Fruit fly (Drosophila melanogaster) whole organism, adult: ENCODE data around the gene CG14630.

Experiments used
- CG11617 ChIP-seq: fragments of 200-800 bp; sonication (Bioruptor generic); optimal IDR thresholded peaks from 2 replicates; lab custom pipeline; 2017; ENCODE audit warnings: mild to moderate bottlenecking, missing biosample characterization, missing genetic modification reagents, missing genetic modification characterization
- CG12768 ChIP-seq: fragments of 200-800 bp; sonication (Bioruptor generic); optimal IDR thresholded peaks from 2 replicates; lab custom pipeline; 2017; ENCODE audit warnings: missing biosample characterization, missing genetic modification characterization, mild to moderate bottlenecking, moderate library complexity, missing genetic modification reagents
- CG14711 ChIP-seq: fragments of 200-800 bp; sonication (Bioruptor generic); optimal IDR thresholded peaks from 2 replicates; lab custom pipeline; 2018; ENCODE audit warnings: missing biosample characterization, mild to moderate bottlenecking, missing genetic modification characterization, moderate library complexity
- CG1620 ChIP-seq: fragments of 200-800 bp; sonication (Bioruptor generic); optimal IDR thresholded peaks from 2 replicates; lab custom pipeline; 2016; ENCODE audit warnings: missing biosample characterization, missing genetic modification characterization
- CG33017 ChIP-seq: fragments of 200-800 bp; sonication (Bioruptor generic); optimal IDR thresholded peaks from 2 replicates; lab custom pipeline; 2018; ENCODE audit warnings: missing biosample characterization, mild to moderate bottlenecking, missing genetic modification characterization, moderate library complexity
- CG5204 ChIP-seq: fragments of 200-800 bp; sonication (Bioruptor generic); optimal IDR thresholded peaks from 2 replicates; lab custom pipeline; 2016; ENCODE audit warnings: missing biosample characterization, missing genetic modification characterization
- CG7045 ChIP-seq: fragments of 200-800 bp; sonication (Bioruptor generic); optimal IDR thresholded peaks from 2 replicates; lab custom pipeline; 2017; ENCODE audit warnings: missing biosample characterization, mild to moderate bottlenecking, missing genetic modification characterization
- CG7101 ChIP-seq: fragments of 200-800 bp; sonication (Bioruptor generic); optimal IDR thresholded peaks from 2 replicates; lab custom pipeline; 2018; ENCODE audit warnings: missing biosample characterization, mild to moderate bottlenecking, missing genetic modification characterization, moderate library complexity
- Clk ChIP-seq: fragments of 200-800 bp; sonication (Bioruptor generic); optimal IDR thresholded peaks from 2 replicates; lab custom pipeline; 2017; ENCODE audit warnings: missing biosample characterization, missing genetic modification characterization
- Crg-1 ChIP-seq: fragments of 200-800 bp; sonication (Bioruptor generic); optimal IDR thresholded peaks from 2 replicates; lab custom pipeline; 2016; ENCODE audit warnings: missing biosample characterization, missing genetic modification characterization
- Hr96 ChIP-seq: fragments of 200-800 bp; sonication (Bioruptor generic); optimal IDR thresholded peaks from 2 replicates; lab custom pipeline; 2016; ENCODE audit warnings: missing biosample characterization, missing genetic modification characterization
- Mnt ChIP-seq: fragments of 200-800 bp; sonication (Bioruptor generic); optimal IDR thresholded peaks from 2 replicates; lab custom pipeline; 2016; ENCODE audit warnings: missing biosample characterization, mild to moderate bottlenecking, missing genetic modification characterization
- bab1 ChIP-seq: fragments of 200-800 bp; sonication (Bioruptor generic); optimal IDR thresholded peaks from 3 replicates; lab custom pipeline; 2019; ENCODE audit warnings: missing biosample characterization, mild to moderate bottlenecking, missing genetic modification characterization, moderate library complexity
- cic ChIP-seq: fragments of 200-800 bp; sonication (Bioruptor generic); optimal IDR thresholded peaks from 2 replicates; lab custom pipeline; 2017; ENCODE audit warnings: missing biosample characterization, mild to moderate bottlenecking, missing genetic modification characterization, moderate library complexity
- cnc ChIP-seq, 2 experiments: fragments of >200 bp; optimal IDR thresholded peaks; 2 replicates each; lab custom pipeline; 2017
- kay ChIP-seq: fragments of 200-800 bp; sonication (Bioruptor generic); peaks from one replicate; lab custom pipeline; 2016; ENCODE audit warnings: missing biosample characterization, missing genetic modification characterization, borderline replicate concordance
- ovo ChIP-seq: fragments of 200-800 bp; sonication (Bioruptor generic); optimal IDR thresholded peaks from 2 replicates; lab custom pipeline; 2016; ENCODE audit warnings: missing biosample characterization, missing genetic modification characterization
- pad ChIP-seq: fragments of 200-800 bp; sonication (Bioruptor generic); optimal IDR thresholded peaks from 3 replicates; lab custom pipeline; 2017; ENCODE audit warnings: missing biosample characterization, missing genetic modification characterization, mild to moderate bottlenecking, moderate library complexity, missing genetic modification reagents
- tj ChIP-seq: fragments of 200-800 bp; sonication (Bioruptor generic); optimal IDR thresholded peaks from 3 replicates; lab custom pipeline; 2017; ENCODE audit warnings: missing biosample characterization, mild to moderate bottlenecking, missing genetic modification characterization, moderate library complexity
- toe ChIP-seq: fragments of 200-800 bp; sonication (Bioruptor generic); optimal IDR thresholded peaks from 2 replicates; lab custom pipeline; 2016; ENCODE audit warnings: missing biosample characterization, missing genetic modification characterization

The CG14630 gene

dm6 chrX:1026511-1026910 is 4.8 kb upstream of the CG14630 start, which contains the start of the genes CG32814, CG11638 and CG3021:
Gene CG32814, minus strand, starts transcription at chrX:1026700.
Gene CG11638, minus strand, starts transcription at chrX:1026703.
Gene CG3021, plus strand, starts transcription at chrX:1026791.
- no peak for TF ChIP-seq toe
- no peak for TF ChIP-seq CG12768 (GFP tag; lab: Kevin White, UChicago)
- TF ChIP-seq ovo (GFP tag; lab: Kevin White, UChicago): peak; percentile 84
- no peak for TF ChIP-seq cnc (optimal IDR thresholded peaks at IDR 0.05; lab: Kevin White, UChicago)
- peak; percentile 27 for TF ChIP-seq Mnt (GFP tag; lab: Kevin White, UChicago)
- peak; percentile 30 for TF ChIP-seq CG14711 (tag; lab: Kevin White, UChicago)
- TF ChIP-seq CG7101 (tag; lab: Kevin White, UChicago): peak; percentile 3
- TF ChIP-seq CG1620 (GFP tag; lab: Kevin White, UChicago): peak; percentile 13
- no peak for TF ChIP-seq CG33017 (tag; lab: Kevin White, UChicago)
- peak; percentile 15 for TF ChIP-seq CG11617 (GFP tag; lab: Kevin White, UChicago)
- peak; percentile 19 for TF ChIP-seq pad (GFP tag; lab: Kevin White, UChicago)
- TF ChIP-seq Hr96 (GFP tag; lab: Kevin White, UChicago): no peak
- peak; percentile 60 for TF ChIP-seq bab1
- TF ChIP-seq tj: peak; percentile 84

DNA sequence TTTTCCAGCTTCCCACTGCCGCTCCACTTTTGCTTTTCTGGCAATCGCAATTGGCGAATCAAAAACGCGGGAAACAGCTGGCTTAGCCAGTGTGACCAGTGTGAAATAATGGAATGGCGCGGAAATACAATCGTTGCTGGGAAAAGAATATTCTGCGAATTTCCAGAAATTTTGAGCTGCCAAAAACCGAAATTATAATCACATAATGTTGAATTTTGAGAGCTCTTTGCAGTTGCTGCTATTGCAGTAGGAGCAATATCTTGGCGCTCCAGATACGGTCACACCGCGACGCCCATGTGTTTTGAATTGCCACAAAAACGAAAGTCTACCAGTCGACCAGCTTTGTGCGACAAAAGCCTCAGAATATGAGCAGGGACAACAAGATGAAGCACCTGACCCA is 818 bp upstream of the CG14630 start, which contains the start of the genes Cdc45 and Rpp21:
TSS of gene Cdc45 (minus strand) at position 79 of the 400 bp plus-strand sequence.
TSS of gene Rpp21 (plus strand) at position 281 of the 400 bp plus-strand sequence.
- TF ChIP-seq cic (no peak), pad (GFP tag; lab: Kevin White, UChicago) (no peak), cnc (optimal IDR thresholded peaks at IDR 0.05; lab: Kevin White, UChicago) (no peak), toe (no peak), ovo (GFP tag; lab: Kevin White, UChicago) (no peak), Hr96 (GFP tag; lab: Kevin White, UChicago) (no peak), CG1620 (GFP tag; lab: Kevin White, UChicago) (no peak), CG7045 (no peak), CG5204 (GFP tag; lab: Kevin White, UChicago) (no peak), kay (GFP tag; lab: Kevin White, UChicago) (no peak), bab1 (peak; percentile 35), CG7101 (tag; lab: Kevin White, UChicago) (no peak), CG12768 (GFP tag; lab: Kevin White, UChicago) (no peak), Mnt (GFP tag; lab: Kevin White, UChicago) (peak; percentile 59), CG14711 (tag; lab: Kevin White, UChicago) (peak; percentile 21), CG11617 (GFP tag; lab: Kevin White, UChicago) (no peak), Clk (no peak), tj (peak; percentile 36), Crg-1 (GFP tag; lab: Kevin White, UChicago) (no peak), CG33017 (tag; lab: Kevin White, UChicago) (no peak)

DNA sequence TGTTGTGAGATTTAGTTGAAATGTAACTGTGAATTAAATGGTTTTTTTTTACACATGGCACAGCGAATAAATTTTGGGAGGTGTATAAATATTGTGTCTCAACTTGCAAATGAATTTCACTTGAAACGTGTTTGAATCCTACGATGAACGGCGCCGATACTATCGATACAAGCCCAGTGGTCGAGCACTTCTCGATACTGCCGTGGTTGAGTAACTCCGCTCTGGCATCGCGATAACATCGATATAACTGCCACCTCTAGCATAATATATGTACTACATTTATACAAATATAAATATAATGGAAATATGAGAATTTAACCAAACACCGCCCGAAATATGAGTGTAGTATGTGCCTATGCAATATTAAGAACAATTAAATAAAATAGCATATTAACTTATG is 1.8 kb downstream of the CG14630 start:
- TF ChIP-seq CG7101 (tag; lab: Kevin White, UChicago): peak; percentile 20
- TF ChIP-seq Clk: no peak
- TF ChIP-seq CG14711 (tag; lab: Kevin White, UChicago): no peak
- peak; percentile 38 for TF ChIP-seq Crg-1 (GFP tag; lab: Kevin White, UChicago)
- TF ChIP-seq CG1620 (GFP tag; lab: Kevin White, UChicago): peak; percentile 63
- no peak for TF ChIP-seq CG11617 (GFP tag; lab: Kevin White, UChicago)
- no peak for TF ChIP-seq cnc (optimal IDR thresholded peaks at IDR 0.05; lab: Kevin White, UChicago)
- TF ChIP-seq CG33017 (tag; lab: Kevin White, UChicago): no peak
- peak; percentile 54 for TF ChIP-seq Mnt (GFP tag; lab: Kevin White, UChicago)
- TF ChIP-seq CG7045: no peak
- TF ChIP-seq ovo (GFP tag; lab: Kevin White, UChicago): peak; percentile 43
- no peak for TF ChIP-seq CG12768 (GFP tag; lab: Kevin White, UChicago)
- TF ChIP-seq toe: peak; percentile 45
- no peak for TF ChIP-seq tj
- peak; percentile 49 for TF ChIP-seq Hr96 (GFP tag; lab: Kevin White, UChicago)
- TF ChIP-seq pad (GFP tag; lab: Kevin White, UChicago): peak; percentile 7
- no peak for TF ChIP-seq kay (GFP tag; lab: Kevin White, UChicago)
- TF ChIP-seq bab1: peak; percentile 78
- no peak for TF ChIP-seq CG5204 (GFP tag; lab: Kevin White, UChicago)
- no peak for TF ChIP-seq cic

dm6 chrX:1041407-1042038 is 10.2 kb downstream of the CG14630 start:
- TF ChIP-seq CG7045 (no peak), Mnt (GFP tag; lab: Kevin White, UChicago) (peak; percentile 15), Clk (no peak), ovo (GFP tag; lab: Kevin White, UChicago) (peak; percentile 83), CG11617 (GFP tag; lab: Kevin White, UChicago) (no peak), pad (GFP tag; lab: Kevin White, UChicago) (peak; percentile 32), Crg-1 (GFP tag; lab: Kevin White, UChicago) (peak; percentile 35), CG14711 (tag; lab: Kevin White, UChicago) (no peak), toe (no peak), bab1 (no peak), tj (no peak), Hr96 (GFP tag; lab: Kevin White, UChicago) (no peak), CG7101 (tag; lab: Kevin White, UChicago) (peak; percentile 21)

DNA sequence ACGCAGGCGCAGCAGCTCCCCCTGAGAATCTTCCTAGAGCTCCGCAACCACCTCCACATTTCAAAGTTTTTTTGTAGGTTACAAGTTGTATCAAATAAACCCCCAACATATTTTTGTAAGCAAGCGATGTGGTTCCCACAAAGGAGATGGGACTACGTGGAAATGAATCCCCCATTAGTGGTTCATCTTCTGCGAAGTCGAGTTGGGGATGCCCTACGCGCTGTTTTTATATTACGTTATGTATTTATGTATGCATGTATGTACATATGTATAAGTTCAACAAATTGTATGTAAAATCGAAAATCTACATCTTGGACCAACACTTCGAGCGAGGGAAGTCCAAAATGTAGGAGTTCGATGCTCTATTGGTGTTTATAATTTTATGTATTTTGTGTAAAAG is 14.6 kb downstream of the CG14630 start, which contains the start of gene CG42259:
TSS of gene CG42259 (plus strand) at position 301 of the 400 bp plus-strand sequence.
- TF ChIP-seq CG7101 (tag; lab: Kevin White, UChicago) (no peak), ovo (GFP tag; lab: Kevin White, UChicago) (no peak), tj (no peak), CG7045 (no peak), Crg-1 (GFP tag; lab: Kevin White, UChicago) (no peak), Mnt (GFP tag; lab: Kevin White, UChicago) (no peak), CG12768 (GFP tag; lab: Kevin White, UChicago) (no peak), CG14711 (tag; lab: Kevin White, UChicago) (no peak), cic (no peak), Hr96 (GFP tag; lab: Kevin White, UChicago) (no peak), CG5204 (GFP tag; lab: Kevin White, UChicago) (no peak), kay (GFP tag; lab: Kevin White, UChicago) (no peak), pad (GFP tag; lab: Kevin White, UChicago) (no peak), Clk (no peak), cnc (optimal IDR thresholded peaks at IDR 0.05; lab: Kevin White, UChicago) (no peak), CG11617 (GFP tag; lab: Kevin White, UChicago) (no peak), CG33017 (tag; lab: Kevin White, UChicago) (no peak), toe (no peak)
